Comparison of ENCODE assay signal across 4 worm cellular contexts in the genomic region with DNA sequence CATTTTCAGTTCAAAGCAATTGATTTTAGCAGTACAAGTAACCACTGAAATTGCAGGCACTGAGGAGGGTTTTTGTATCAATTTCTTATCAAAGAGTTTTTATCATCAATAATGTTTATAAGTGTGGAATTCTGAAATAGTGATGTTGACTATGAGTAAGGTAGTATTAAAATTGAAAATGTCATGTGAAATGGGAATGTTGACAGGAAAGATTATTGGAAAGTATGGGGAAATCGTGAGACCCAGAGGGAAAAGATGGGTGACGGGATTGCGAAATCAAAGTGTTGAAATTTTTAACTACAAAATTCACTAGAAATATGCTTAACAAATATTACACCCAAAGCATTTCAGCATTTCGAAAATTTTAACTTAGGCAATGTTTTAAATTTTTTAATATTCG.
TF ChIP-seq lines count a peak whose summit lies in the region.

A gene (minus strand): TSS at position 180 of the 400 bp plus-strand sequence.

TF ChIP-seq in whole organism, L1 larva, 84 proteins besides CTCF, POLR2A, EP300 and RAD21 (continued from another document):
- TF ChIP-seq dpl-1 (GFP tag; optimal IDR thresholded peaks at IDR 0.05; lab: Kevin White, UChicago) (peak in 2 of 3 experiments; percentile 13 to 21), pqm-1 (tag; optimal IDR thresholded peaks at IDR 0.05; lab: Kevin White, UChicago) (peak; percentile 33), lsy-2 (tag; optimal IDR thresholded peaks at IDR 0.05; lab: Kevin White, UChicago) (peak in 1 of 2 experiments; percentile 3), ztf-4 (tag; optimal IDR thresholded peaks at IDR 0.05; lab: Kevin White, UChicago) (no peak), blmp-1 (tag; optimal IDR thresholded peaks at IDR 0.05; lab: Kevin White, UChicago) (no peak), elt-3 (tag; optimal IDR thresholded peaks at IDR 0.05; lab: Kevin White, UChicago) (peak in 2 of 6 experiments; percentile 1 to 64)

TF ChIP-seq in whole organism, L3 larva, 47 proteins besides CTCF, POLR2A, EP300 and RAD21 (continued from another document):
- TF ChIP-seq ceh-82 (tag; optimal IDR thresholded peaks at IDR 0.05; lab: Kevin White, UChicago): no peak
- no peak for TF ChIP-seq ZK546.5 (tag; optimal IDR thresholded peaks at IDR 0.05; lab: Kevin White, UChicago)
- no peak for TF ChIP-seq ceh-16 (tag; optimal IDR thresholded peaks at IDR 0.05; lab: Kevin White, UChicago)
- TF ChIP-seq nhr-76 (tag; optimal IDR thresholded peaks at IDR 0.05; lab: Kevin White, UChicago): no peak
- no peak for TF ChIP-seq elt-3 (tag; optimal IDR thresholded peaks at IDR 0.05; lab: Kevin White, UChicago)
- no peak for TF ChIP-seq R02D3.7 (tag; optimal IDR thresholded peaks at IDR 0.05; lab: Kevin White, UChicago)
- TF ChIP-seq nhr-237 (tag; optimal IDR thresholded peaks at IDR 0.05; lab: Kevin White, UChicago): no peak
- no peak for TF ChIP-seq ama-1 (optimal IDR thresholded peaks at IDR 0.05; lab: Kevin White, UChicago)
- TF ChIP-seq ztf-4 (tag; optimal IDR thresholded peaks at IDR 0.05; lab: Kevin White, UChicago): no peak
- no peak for TF ChIP-seq fos-1 (tag; optimal IDR thresholded peaks at IDR 0.05; lab: Kevin White, UChicago)
- TF ChIP-seq nhr-25 (tag; optimal IDR thresholded peaks at IDR 0.05; lab: Kevin White, UChicago): no peak
- no peak for TF ChIP-seq nhr-12 (tag; optimal IDR thresholded peaks at IDR 0.05; lab: Kevin White, UChicago)
- TF ChIP-seq snpc-4 (tag; optimal IDR thresholded peaks at IDR 0.05; lab: Kevin White, UChicago): peak; percentile 0
- no peak for TF ChIP-seq sea-2 (GFP tag; optimal IDR thresholded peaks at IDR 0.05; lab: Kevin White, UChicago)
- no peak for TF ChIP-seq unc-39 (tag; optimal IDR thresholded peaks at IDR 0.05; lab: Kevin White, UChicago)
- no peak for TF ChIP-seq eor-1 (tag; optimal IDR thresholded peaks at IDR 0.05; lab: Kevin White, UChicago)
- no peak for TF ChIP-seq lsy-12 (tag; optimal IDR thresholded peaks at IDR 0.05; lab: Kevin White, UChicago)
- TF ChIP-seq mml-1 (tag; optimal IDR thresholded peaks at IDR 0.05; lab: Kevin White, UChicago): no peak
- TF ChIP-seq zag-1 (tag; optimal IDR thresholded peaks at IDR 0.05; lab: Kevin White, UChicago): no peak
- no peak for TF ChIP-seq elt-1 (tag; optimal IDR thresholded peaks at IDR 0.05; lab: Kevin White, UChicago)
- no peak for TF ChIP-seq aly-2 (tag; optimal IDR thresholded peaks at IDR 0.05; lab: Kevin White, UChicago)
- no peak for TF ChIP-seq nhr-11 (tag; optimal IDR thresholded peaks at IDR 0.05; lab: Kevin White, UChicago)
- TF ChIP-seq daf-12 (tag; optimal IDR thresholded peaks at IDR 0.05; lab: Kevin White, UChicago): no peak
- TF ChIP-seq nhr-28 (tag; optimal IDR thresholded peaks at IDR 0.05; lab: Kevin White, UChicago): no peak
- TF ChIP-seq unc-62 (GFP tag; optimal IDR thresholded peaks at IDR 0.05; lab: Kevin White, UChicago): no peak
- peak; percentile 86 for TF ChIP-seq pha-4 (tag; optimal IDR thresholded peaks at IDR 0.05; lab: Kevin White, UChicago)
- TF ChIP-seq ztf-11 (tag; optimal IDR thresholded peaks at IDR 0.05; lab: Kevin White, UChicago): no peak
- peak; percentile 78 for TF ChIP-seq jun-1 (tag; optimal IDR thresholded peaks at IDR 0.05; lab: Kevin White, UChicago)

TF ChIP-seq in whole organism, L4 larva, 104 proteins besides CTCF, POLR2A, EP300 and RAD21 (continued from another document and continues in another):
- TF ChIP-seq vab-7 (GFP tag; IDR thresholded peaks at IDR 0.05; lab: Robert Waterston, UW) (no peak), ama-1 (optimal IDR thresholded peaks at IDR 0.05; lab: Kevin White, UChicago) (no peak), zfp-2 (tag; optimal IDR thresholded peaks at IDR 0.05; lab: Kevin White, UChicago) (no peak), sdz-12 (GFP tag; optimal IDR thresholded peaks at IDR 0.05; lab: Kevin White, UChicago) (no peak), tag-97 (GFP tag; IDR thresholded peaks at IDR 0.05; lab: Robert Waterston, UW) (no peak), unc-62 (GFP tag; optimal IDR thresholded peaks at IDR 0.05 in 1 of 2; lab: Kevin White, UChicago) (peak in 1 of 2 experiments; percentile 26), unc-62 (tag; optimal IDR thresholded peaks at IDR 0.05; lab: Kevin White, UChicago) (no peak), nhr-11 (tag; optimal IDR thresholded peaks at IDR 0.05; lab: Kevin White, UChicago) (peak; percentile 10), ceh-20 (GFP tag; IDR thresholded peaks at IDR 0.05; lab: Robert Waterston, UW) (no peak), pqm-1 (tag; optimal IDR thresholded peaks at IDR 0.05; lab: Kevin White, UChicago) (peak; percentile 88), ztf-7 (tag; optimal IDR thresholded peaks at IDR 0.05; lab: Kevin White, UChicago) (peak; percentile 53), ZK546.5 (tag; optimal IDR thresholded peaks at IDR 0.05; lab: Kevin White, UChicago) (no peak), F44E2.7 (GFP tag; IDR thresholded peaks at IDR 0.05; lab: Robert Waterston, UW) (no peak), attf-4 (tag; optimal IDR thresholded peaks at IDR 0.05; lab: Kevin White, UChicago) (no peak), lir-3 (tag; optimal IDR thresholded peaks at IDR 0.05; lab: Kevin White, UChicago) (no peak), saeg-2 (GFP tag; IDR thresholded peaks at IDR 0.05; lab: Robert Waterston, UW) (no peak), lin-39 (tag; optimal IDR thresholded peaks at IDR 0.05; lab: Kevin White, UChicago) (no peak), egl-27 (tag; optimal IDR thresholded peaks at IDR 0.05; lab: Kevin White, UChicago) (no peak), nhr-6 (tag; optimal IDR thresholded peaks at IDR 0.05; lab: Kevin White, UChicago) (peak; percentile 95), dmd-9 (GFP tag; IDR thresholded peaks at IDR 0.05; lab: Robert Waterston, UW) (no peak), dpl-1 (GFP tag; optimal IDR thresholded peaks at IDR 0.05; lab: Kevin White, UChicago) (peak; percentile 15), ceh-28 (tag; optimal IDR thresholded peaks at IDR 0.05; lab: Kevin White, UChicago) (no peak), arid-1 (GFP tag; conservative IDR thresholded peaks at IDR 0.05; lab: Robert Waterston, UW) (no peak), zag-1 (tag; optimal IDR thresholded peaks at IDR 0.05; lab: Kevin White, UChicago) (no peak), zfp-3 (GFP tag; conservative IDR thresholded peaks at IDR 0.05; lab: Robert Waterston, UW) (no peak), pha-4 (GFP tag; IDR thresholded peaks at IDR 0.05; lab: Robert Waterston, UW) (no peak), pha-4 (tag; optimal IDR thresholded peaks at IDR 0.05; lab: Kevin White, UChicago) (no peak), egl-43 (GFP tag; IDR thresholded peaks at IDR 0.05; lab: Robert Waterston, UW) (no peak), mdt-29 (GFP tag; IDR thresholded peaks at IDR 0.05; lab: Robert Waterston, UW) (no peak), T20F7.1 (GFP tag; optimal IDR thresholded peaks at IDR 0.05; lab: Kevin White, UChicago) (peak; percentile 50), F26F4.8 (GFP tag; conservative IDR thresholded peaks at IDR 0.05; lab: Robert Waterston, UW) (no peak), spr-3 (GFP tag; optimal IDR thresholded peaks at IDR 0.05; lab: Kevin White, UChicago) (no peak), hmg-1.1 (GFP tag; IDR thresholded peaks at IDR 0.05; lab: Robert Waterston, UW) (no peak), daf-19 (GFP tag; conservative IDR thresholded peaks at IDR 0.05; lab: Robert Waterston, UW) (no peak), snpc-4 (tag; optimal IDR thresholded peaks at IDR 0.05; lab: Kevin White, UChicago) (no peak), nhr-237 (tag; optimal IDR thresholded peaks at IDR 0.05; lab: Kevin White, UChicago) (no peak), lin-13 (GFP tag; optimal IDR thresholded peaks at IDR 0.05; lab: Kevin White, UChicago) (no peak), gei-8 (GFP tag; optimal IDR thresholded peaks at IDR 0.05; lab: Kevin White, UChicago) (no peak), snpc-1.2 (GFP tag; IDR thresholded peaks at IDR 0.05; lab: Robert Waterston, UW) (no peak), nhr-102 (tag; optimal IDR thresholded peaks at IDR 0.05; lab: Kevin White, UChicago) (peak; percentile 37), fos-1 (tag; optimal IDR thresholded peaks at IDR 0.05; lab: Kevin White, UChicago) (no peak), mxl-2 (GFP tag; conservative IDR thresholded peaks at IDR 0.05; lab: Robert Waterston, UW) (no peak), ces-1 (GFP tag; optimal IDR thresholded peaks at IDR 0.05; lab: Kevin White, UChicago) (no peak), F10B5.3 (tag; optimal IDR thresholded peaks at IDR 0.05; lab: Kevin White, UChicago) (no peak), mdl-1 (tag; optimal IDR thresholded peaks at IDR 0.05; lab: Kevin White, UChicago) (peak in 1 of 2 experiments; percentile 8), nhr-28 (tag; optimal IDR thresholded peaks at IDR 0.05; lab: Kevin White, UChicago) (peak; percentile 99), lim-7 (GFP tag; IDR thresholded peaks at IDR 0.05; lab: Robert Waterston, UW) (no peak), rbr-2 (tag; optimal IDR thresholded peaks at IDR 0.05; lab: Kevin White, UChicago) (no peak), nhr-77 (tag; optimal IDR thresholded peaks at IDR 0.05; lab: Kevin White, UChicago) (peak; percentile 56), jun-1 (tag; optimal IDR thresholded peaks at IDR 0.05; lab: Kevin White, UChicago) (no peak), mes-2 (tag; optimal IDR thresholded peaks at IDR 0.05; lab: Kevin White, UChicago; ENCODE audit: poor library complexity, severe bottlenecking) (peak; percentile 52), F49E8.2 (tag; optimal IDR thresholded peaks at IDR 0.05; lab: Kevin White, UChicago; ENCODE audit: borderline replicate concordance) (no peak)

TF ChIP-seq in whole organism, young adult, 124 proteins besides CTCF, POLR2A, EP300 and RAD21 (continued from another document):
- TF ChIP-seq atf-7 (tag; optimal IDR thresholded peaks at IDR 0.05; lab: Kevin White, UChicago) (peak; percentile 19), chd-7 (tag; optimal IDR thresholded peaks at IDR 0.05; lab: Kevin White, UChicago) (no peak), attf-5 (GFP tag; optimal IDR thresholded peaks at IDR 0.05; lab: Kevin White, UChicago) (peak; percentile 84), pha-4 (tag; optimal IDR thresholded peaks at IDR 0.05; lab: Kevin White, UChicago) (peak; percentile 85), madf-10 (tag; optimal IDR thresholded peaks at IDR 0.05; lab: Kevin White, UChicago) (no peak), B0336.3 (GFP tag; IDR thresholded peaks at IDR 0.05; lab: Robert Waterston, UW) (no peak), C17E4.6 (GFP tag; IDR thresholded peaks at IDR 0.05; lab: Robert Waterston, UW) (no peak), ztf-6 (GFP tag; IDR thresholded peaks at IDR 0.05; lab: Robert Waterston, UW) (no peak), sea-2 (GFP tag; IDR thresholded peaks at IDR 0.05; lab: Robert Waterston, UW) (no peak), ceh-40 (GFP tag; IDR thresholded peaks at IDR 0.05; lab: Robert Waterston, UW) (no peak)
TF ChIP-seq in whole organism, young adult: peak in this region for 7.
